Worm (Caenorhabditis elegans): ENCODE results near the gene spas-1.

spas-1 gene

DNA sequence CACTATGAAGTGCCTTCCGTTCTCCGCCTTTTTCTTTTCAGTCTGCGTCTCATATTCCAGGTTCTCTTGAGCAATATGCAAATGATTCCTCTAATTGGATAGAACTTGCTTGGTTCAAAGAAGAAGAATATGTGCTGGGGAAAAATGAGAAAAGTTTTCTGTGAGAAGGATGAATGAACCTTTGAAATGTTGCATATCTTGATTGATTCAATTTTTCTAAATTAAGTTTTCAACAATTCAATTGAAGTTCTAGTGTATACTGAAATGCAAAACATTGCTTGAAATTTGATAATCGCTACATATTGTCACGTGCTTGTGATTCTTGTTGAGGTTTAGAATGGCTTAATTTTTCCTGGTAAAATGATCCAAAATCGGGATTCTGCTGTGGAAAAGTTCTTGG lies 18.0 kb upstream of the spas-1 start:
- TF ChIP-seq crh-2 (tag; optimal IDR thresholded peaks at IDR 0.05) (no peak), ztf-4 (tag; optimal IDR thresholded peaks at IDR 0.05) (no peak), nhr-23 (tag; optimal IDR thresholded peaks at IDR 0.05) (no peak), ztf-1 (GFP tag; conservative IDR thresholded peaks at IDR 0.05) (no peak), unc-62 (GFP tag; optimal IDR thresholded peaks at IDR 0.05) (no peak), F13H6.1 (tag; optimal IDR thresholded peaks at IDR 0.05) (no peak), nhr-6 (tag; optimal IDR thresholded peaks at IDR 0.05) (no peak), mdl-1 (tag; optimal IDR thresholded peaks at IDR 0.05) (no peak), nhr-10 (tag; optimal IDR thresholded peaks at IDR 0.05) (no peak), sma-3 (GFP tag; optimal IDR thresholded peaks at IDR 0.05) (no peak)

DNA sequence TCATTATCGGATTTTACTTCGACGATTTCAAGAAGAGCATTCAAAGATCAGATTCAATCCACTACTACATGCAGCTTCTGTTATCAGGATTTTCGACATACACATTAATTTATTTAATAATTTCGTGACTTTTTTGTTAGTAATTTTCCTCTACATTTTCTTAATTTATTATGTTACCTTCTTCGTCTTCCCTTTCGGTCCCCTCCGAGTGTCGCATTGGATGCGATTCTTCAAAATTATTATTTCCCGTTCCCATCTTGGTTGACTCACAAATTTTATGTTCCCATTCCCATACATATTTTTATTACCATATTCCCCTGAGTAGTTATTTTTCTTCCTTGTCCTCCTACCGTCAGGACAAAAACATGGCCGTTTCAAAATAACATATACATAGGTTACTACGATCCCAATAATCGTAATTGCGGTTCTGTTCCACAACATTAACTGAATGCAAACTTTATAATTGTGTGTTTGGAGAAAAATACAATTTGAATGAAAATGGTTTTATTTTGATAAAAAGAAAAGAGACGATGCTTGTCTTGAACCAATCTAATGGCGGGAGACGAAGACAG lies 16.4 kb upstream of the spas-1 start:
- TF ChIP-seq ama-1 (optimal IDR thresholded peaks at IDR 0.05): peak; percentile 18
- TF ChIP-seq nhr-25 (tag; optimal IDR thresholded peaks at IDR 0.05): peak; percentile 40

DNA sequence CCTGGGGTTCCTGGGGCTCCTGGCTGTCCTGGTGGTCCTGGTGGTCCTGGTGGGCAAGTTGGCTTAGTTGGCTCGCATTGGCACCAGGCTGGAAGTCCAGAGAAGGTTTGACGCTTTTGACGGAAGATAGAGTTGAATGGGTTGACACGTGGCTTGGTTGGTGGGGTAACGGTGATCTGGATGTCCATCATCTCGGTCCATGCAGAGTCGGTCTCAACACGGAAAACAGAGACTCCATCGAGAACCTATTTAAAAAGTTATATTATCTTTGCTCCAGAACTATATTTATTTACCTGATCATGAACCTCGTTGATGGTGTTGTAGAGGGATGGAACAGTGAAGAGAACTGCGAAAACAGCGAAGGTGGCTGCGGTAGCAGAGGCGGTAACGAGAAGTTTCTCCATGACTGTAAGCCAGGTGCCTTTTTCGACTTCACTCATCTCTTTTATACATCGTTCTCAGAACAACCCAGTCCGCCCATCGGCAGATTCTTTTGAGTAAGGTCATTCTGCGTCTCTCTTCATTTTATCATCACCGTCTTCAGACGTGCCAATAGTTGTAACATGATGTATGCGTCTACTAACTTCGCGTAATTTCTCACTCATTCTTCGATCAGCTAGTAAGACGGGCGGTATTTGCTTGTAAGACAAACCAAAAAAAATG lies 15.2 kb upstream of the spas-1 start, which contains the start of gene col-144:
TSS of gene col-144 (minus strand) at position 419 of the 663 bp plus-strand sequence.
- TF ChIP-seq unc-39 (tag; optimal IDR thresholded peaks at IDR 0.05) (no peak), ztf-11 (tag; optimal IDR thresholded peaks at IDR 0.05) (no peak), ama-1 (optimal IDR thresholded peaks at IDR 0.05) (peak; percentile 20), nhr-25 (tag; optimal IDR thresholded peaks at IDR 0.05) (peak; percentile 68), unc-55 (GFP tag; optimal IDR thresholded peaks at IDR 0.05) (no peak), blmp-1 (tag; optimal IDR thresholded peaks at IDR 0.05; ENCODE audit: insufficient read depth) (peak; percentile 57), F13H6.1 (tag; optimal IDR thresholded peaks at IDR 0.05) (no peak), sma-3 (GFP tag; optimal IDR thresholded peaks at IDR 0.05) (peak; percentile 28), sma-9 (GFP tag; optimal IDR thresholded peaks at IDR 0.05) (peak; percentile 25), sma-9 (tag; optimal IDR thresholded peaks at IDR 0.05) (no peak), snpc-4 (tag; optimal IDR thresholded peaks at IDR 0.05) (no peak), crh-2 (tag; optimal IDR thresholded peaks at IDR 0.05) (peak; percentile 10), nhr-21 (tag; optimal IDR thresholded peaks at IDR 0.05) (peak; percentile 21)

DNA sequence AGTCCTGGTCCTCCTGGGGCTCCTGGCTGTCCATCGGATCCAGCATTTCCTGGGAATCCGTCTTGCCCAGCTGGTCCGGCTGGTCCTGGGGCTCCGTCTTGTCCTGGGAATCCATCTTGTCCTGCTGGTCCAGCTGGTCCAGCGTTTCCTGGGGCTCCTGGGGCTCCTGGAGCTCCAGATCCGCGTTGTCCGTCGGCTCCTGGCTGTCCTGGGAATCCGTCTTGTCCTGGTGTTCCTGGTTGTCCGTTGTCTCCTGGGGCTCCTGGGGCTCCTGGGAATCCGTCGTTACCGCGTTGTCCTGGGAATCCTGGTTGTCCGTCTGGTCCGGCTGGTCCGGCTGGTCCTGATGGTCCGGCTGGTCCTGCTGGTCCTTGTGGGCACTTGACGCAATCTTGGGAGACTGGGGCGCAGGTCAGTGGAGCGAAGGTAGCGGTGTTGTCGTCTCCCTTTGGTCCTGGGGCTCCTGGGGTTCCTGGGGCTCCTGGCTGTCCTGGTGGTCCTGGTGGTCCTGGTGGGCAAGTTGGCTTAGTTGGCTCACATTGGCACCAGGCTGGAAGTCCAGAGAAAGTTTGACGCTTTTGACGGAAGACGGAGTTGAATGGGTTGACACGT lies 13.4 kb upstream of the spas-1 start:
- TF ChIP-seq skn-1 (tag; optimal IDR thresholded peaks at IDR 0.05) (no peak), ztf-11 (tag; optimal IDR thresholded peaks at IDR 0.05) (no peak), ceh-16 (tag; optimal IDR thresholded peaks at IDR 0.05) (no peak), ZK546.5 (tag; optimal IDR thresholded peaks at IDR 0.05) (no peak), elt-3 (tag; optimal IDR thresholded peaks at IDR 0.05) (no peak), fos-1 (tag; optimal IDR thresholded peaks at IDR 0.05) (no peak)

DNA sequence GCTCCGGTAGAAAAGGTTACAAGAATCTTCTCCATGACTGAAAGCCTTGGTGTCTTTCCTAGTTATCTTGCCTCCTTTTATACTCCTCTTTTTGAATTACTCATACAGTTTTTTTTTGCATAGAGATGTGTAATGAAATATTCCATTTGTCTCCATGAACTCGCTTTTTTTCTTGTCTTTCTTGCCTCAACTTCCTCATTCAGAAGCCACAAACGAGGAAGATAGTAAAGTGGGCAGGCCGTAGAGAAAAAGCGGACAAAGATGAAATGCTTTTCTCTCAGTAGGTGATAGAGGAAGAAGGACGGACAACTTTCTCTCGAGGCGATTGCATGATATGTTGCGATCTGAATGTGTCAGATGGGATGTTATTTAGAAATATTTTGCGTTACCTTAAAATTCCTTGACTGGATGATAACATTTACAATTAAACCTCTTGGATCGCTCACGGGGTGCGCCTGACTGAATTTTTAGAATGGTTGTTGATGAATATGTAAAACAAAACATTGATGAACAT lies 12.6 kb upstream of the spas-1 start, which contains the start of gene col-145:
TSS of gene col-145 (minus strand) at position 51 of the 514 bp plus-strand sequence.
- TF ChIP-seq blmp-1 (tag; optimal IDR thresholded peaks at IDR 0.05; ENCODE audit: insufficient read depth) (peak; percentile 62), elt-3 (tag; optimal IDR thresholded peaks at IDR 0.05) (no peak)

DNA sequence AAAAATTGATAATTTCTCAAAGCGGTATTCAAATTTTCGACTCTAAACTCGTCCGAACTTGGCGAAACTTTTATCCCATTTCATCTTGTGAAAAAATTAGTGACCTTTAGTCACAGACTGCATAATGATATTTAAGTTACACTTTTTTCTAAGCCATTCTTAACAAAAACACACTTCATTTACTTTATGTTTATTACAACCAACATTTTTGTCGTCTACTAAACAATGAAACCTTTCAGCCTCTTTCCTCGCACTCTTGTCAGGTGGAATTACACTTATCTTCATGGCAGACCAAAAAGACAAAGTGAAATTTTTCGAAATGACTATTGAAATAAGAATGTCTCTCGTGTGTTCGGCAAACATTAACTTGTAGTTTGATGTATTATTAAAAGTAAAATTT lies 11.7 kb upstream of the spas-1 start:
- TF ChIP-seq nhr-21 (tag; optimal IDR thresholded peaks at IDR 0.05) (peak; percentile 28), Y55F3AM.14 (GFP tag; optimal IDR thresholded peaks at IDR 0.05) (no peak), lsy-2 (tag; optimal IDR thresholded peaks at IDR 0.05) (no peak), egl-27 (tag; optimal IDR thresholded peaks at IDR 0.05) (no peak), skn-1 (tag; optimal IDR thresholded peaks at IDR 0.05) (no peak), ZK546.5 (tag; optimal IDR thresholded peaks at IDR 0.05) (no peak), unc-55 (GFP tag; optimal IDR thresholded peaks at IDR 0.05) (no peak), nhr-237 (tag; optimal IDR thresholded peaks at IDR 0.05) (no peak), nhr-25 (tag; optimal IDR thresholded peaks at IDR 0.05) (peak; percentile 91), crh-2 (tag; optimal IDR thresholded peaks at IDR 0.05) (peak; percentile 23), unc-62 (GFP tag; optimal IDR thresholded peaks at IDR 0.05) (no peak), unc-39 (tag; optimal IDR thresholded peaks at IDR 0.05) (no peak), nhr-23 (tag; optimal IDR thresholded peaks at IDR 0.05) (no peak), peb-1 (tag; optimal IDR thresholded peaks at IDR 0.05) (no peak), sma-3 (GFP tag; optimal IDR thresholded peaks at IDR 0.05) (peak; percentile 14), lin-13 (GFP tag; optimal IDR thresholded peaks at IDR 0.05) (peak; percentile 17), elt-1 (tag; optimal IDR thresholded peaks at IDR 0.05) (no peak), elt-3 (tag; optimal IDR thresholded peaks at IDR 0.05) (no peak), ztf-4 (tag; optimal IDR thresholded peaks at IDR 0.05) (peak; percentile 6), fos-1 (tag; optimal IDR thresholded peaks at IDR 0.05) (no peak), ama-1 (optimal IDR thresholded peaks at IDR 0.05) (peak; percentile 93), mdl-1 (tag; optimal IDR thresholded peaks at IDR 0.05) (no peak), blmp-1 (tag; optimal IDR thresholded peaks at IDR 0.05; ENCODE audit: insufficient read depth) (peak; percentile 0), sma-9 (GFP tag; optimal IDR thresholded peaks at IDR 0.05) (no peak), sma-9 (tag; optimal IDR thresholded peaks at IDR 0.05) (no peak), C34F6.9 (tag; optimal IDR thresholded peaks at IDR 0.05) (no peak), F13H6.1 (tag; optimal IDR thresholded peaks at IDR 0.05) (no peak), ztf-11 (tag; optimal IDR thresholded peaks at IDR 0.05) (no peak), nhr-10 (tag; optimal IDR thresholded peaks at IDR 0.05) (no peak)
